Fruit fly (Drosophila melanogaster) whole organism, wandering third instar larva: Measurements from ENCODE around the gene Ykt6.
A peak's percentile ranks its signal among the peaks of the same experiment; 100 is the strongest.

ENCODE experiments used
- Abd-B ChIP-seq: fragments of >200 bp; optimal IDR thresholded peaks from 2 replicates; lab custom pipeline; 2017; ENCODE audit warnings: missing biosample characterization, missing genetic modification characterization
- CG32264 ChIP-seq: fragments of 200-800 bp; sonication (Bioruptor generic); optimal IDR thresholded peaks from 2 replicates; lab custom pipeline; 2016; ENCODE audit warnings: missing biosample characterization, missing genetic modification characterization
- CG9705 ChIP-seq: fragments of 200-800 bp; sonication (Bioruptor generic); optimal IDR thresholded peaks from 2 replicates; lab custom pipeline; 2018; ENCODE audit warnings: missing biosample characterization, mild to moderate bottlenecking, missing genetic modification characterization
- CrebA ChIP-seq: fragments of 200-800 bp; sonication (Bioruptor generic); optimal IDR thresholded peaks from 2 replicates; lab custom pipeline; 2016; ENCODE audit warnings: missing biosample characterization, mild to moderate bottlenecking, missing genetic modification characterization, borderline replicate concordance
- Dfd ChIP-seq: fragments of >200 bp; optimal IDR thresholded peaks from 2 replicates; lab custom pipeline; 2017; ENCODE audit warnings: missing biosample characterization, missing genetic modification characterization
- Dif ChIP-seq: fragments of 200-275, 200-300 bp; sonication (Bioruptor generic); optimal IDR thresholded peaks from 2 replicates; lab custom pipeline; 2018; ENCODE audit warnings: missing biosample characterization, missing genetic modification characterization; ENCODE audit not compliant: partially characterized antibody
- GATAd ChIP-seq: sonication (Bioruptor generic); optimal IDR thresholded peaks from 2 replicates; lab custom pipeline; 2016; ENCODE audit warnings: missing biosample characterization, missing genetic modification characterization
- HLH106 ChIP-seq: fragments of 200-800 bp; optimal IDR thresholded peaks from 3 replicates; lab custom pipeline; 2019; ENCODE audit warnings: missing biosample characterization, mild to moderate bottlenecking, missing genetic modification characterization, moderate library complexity
- Hnf4 ChIP-seq: fragments of 200-800 bp; sonication (Bioruptor generic); optimal IDR thresholded peaks from 2 replicates; lab custom pipeline; 2016; ENCODE audit warnings: missing biosample characterization, mild to moderate bottlenecking, missing genetic modification characterization
- Hr78 ChIP-seq: fragments of >200 bp; optimal IDR thresholded peaks from 2 replicates; lab custom pipeline; 2017; ENCODE audit warnings: missing biosample characterization, missing genetic modification characterization
- Hr83 ChIP-seq: fragments of 200-300 bp; sonication (Bioruptor generic); optimal IDR thresholded peaks from 2 replicates; lab custom pipeline; 2016; ENCODE audit warnings: missing biosample characterization, mild to moderate bottlenecking, missing genetic modification characterization, moderate library complexity; ENCODE audit not compliant: poor library complexity, severe bottlenecking
- Jra ChIP-seq: sonication (Bioruptor generic); optimal IDR thresholded peaks from 2 replicates; lab custom pipeline; 2016; ENCODE audit warnings: missing biosample characterization, missing genetic modification characterization
- Mio ChIP-seq: sonication (Bioruptor generic); optimal IDR thresholded peaks from 2 replicates; lab custom pipeline; 2016; ENCODE audit warnings: missing biosample characterization, missing genetic modification characterization
- Myc ChIP-seq: fragments of >200 bp; optimal IDR thresholded peaks from 2 replicates; lab custom pipeline; 2017
- N ChIP-seq: fragments of >200 bp; optimal IDR thresholded peaks from 2 replicates; lab custom pipeline; 2018; ENCODE audit warnings: missing biosample characterization, missing external identifiers, missing genetic modification characterization
- OdsH ChIP-seq: fragments of 200-800 bp; sonication (Bioruptor generic); optimal IDR thresholded peaks from 2 replicates; lab custom pipeline; 2016; ENCODE audit warnings: missing biosample characterization, mild to moderate bottlenecking, missing genetic modification characterization
- Rel ChIP-seq, 2 experiments: fragments of 200-800 bp; sonication (Bioruptor generic) in 1 of 2; optimal IDR thresholded peaks; 2 replicates in 1 of 2; 3 replicates in 1 of 2; lab custom pipeline; 2016 to 2019; ENCODE audit warnings: mild to moderate bottlenecking in 2 of 2, missing biosample characterization in 2 of 2, missing genetic modification characterization in 2 of 2, moderate library complexity in 1 of 2
- Sp1 ChIP-seq: fragments of 200-800 bp; sonication (Bioruptor generic); optimal IDR thresholded peaks from 3 replicates; lab custom pipeline; 2019; ENCODE audit warnings: missing biosample characterization, mild to moderate bottlenecking, missing genetic modification characterization, moderate library complexity
- Vsx2 ChIP-seq: fragments of 200-300, 225-300 bp; sonication (Bioruptor generic); optimal IDR thresholded peaks from 2 replicates; lab custom pipeline; 2018; ENCODE audit warnings: missing biosample characterization, missing genetic modification characterization; ENCODE audit not compliant: partially characterized antibody
- br ChIP-seq: fragments of 200-800 bp; sonication (Bioruptor generic); optimal IDR thresholded peaks from 2 replicates; lab custom pipeline; 2016; ENCODE audit warnings: missing biosample characterization, missing genetic modification characterization
- brk ChIP-seq: fragments of 200-800 bp; sonication (Bioruptor generic); optimal IDR thresholded peaks from 2 replicates; lab custom pipeline; 2016; ENCODE audit warnings: missing biosample characterization, mild to moderate bottlenecking, missing genetic modification characterization
- dl ChIP-seq, 2 experiments: fragments of 175-275, 200-275 bp in 1 of 2; fragments of 200-275 bp in 1 of 2; sonication (Bioruptor generic); optimal IDR thresholded peaks; lab custom pipeline; 2018; ENCODE audit warnings: mild to moderate bottlenecking in 2 of 2, missing biosample characterization in 2 of 2, missing genetic modification characterization in 2 of 2, moderate library complexity in 2 of 2; ENCODE audit not compliant: partially characterized antibody in 2 of 2, insufficient read depth in 1 of 2
- dmrt93B ChIP-seq: fragments of 200-800 bp; sonication (Bioruptor generic); optimal IDR thresholded peaks from 2 replicates; lab custom pipeline; 2018; ENCODE audit warnings: missing biosample characterization, mild to moderate bottlenecking, missing genetic modification characterization
- dsf ChIP-seq: sonication (Bioruptor generic); optimal IDR thresholded peaks from 2 replicates; lab custom pipeline; 2016; ENCODE audit warnings: missing biosample characterization, missing genetic modification characterization, borderline replicate concordance
- ey ChIP-seq: fragments of 200-800 bp; sonication (Bioruptor generic); optimal IDR thresholded peaks from 2 replicates; lab custom pipeline; 2016; ENCODE audit warnings: missing biosample characterization, missing genetic modification characterization
- foxo ChIP-seq, 2 experiments: fragments of 200-800 bp; sonication (Bioruptor generic); optimal IDR thresholded peaks; 2 replicates in 1 of 2; 3 replicates in 1 of 2; lab custom pipeline; 2016 to 2017; ENCODE audit warnings: missing biosample characterization in 2 of 2, missing genetic modification characterization in 2 of 2
- fru ChIP-seq: fragments of 200-800 bp; sonication (Bioruptor generic); optimal IDR thresholded peaks from 3 replicates; lab custom pipeline; 2016; ENCODE audit warnings: missing biosample characterization, mild to moderate bottlenecking, missing genetic modification characterization
- h ChIP-seq: fragments of 200-800 bp; sonication (Bioruptor generic); optimal IDR thresholded peaks from 3 replicates; lab custom pipeline; 2016; ENCODE audit warnings: missing biosample characterization, mild to moderate bottlenecking, missing genetic modification characterization
- jim ChIP-seq: fragments of 175-275, 200-325 bp; sonication (Bioruptor generic); optimal IDR thresholded peaks from 2 replicates; lab custom pipeline; 2016; ENCODE audit warnings: missing biosample characterization, mild to moderate bottlenecking, missing genetic modification characterization
- lola ChIP-seq: fragments of >200 bp; optimal IDR thresholded peaks from 2 replicates; lab custom pipeline; 2017; ENCODE audit warnings: missing biosample characterization, missing genetic modification characterization
- pan ChIP-seq: fragments of >200 bp; optimal IDR thresholded peaks from 2 replicates; lab custom pipeline; 2017
- psq ChIP-seq: fragments of 200-800 bp; sonication (Bioruptor generic); optimal IDR thresholded peaks from 3 replicates; lab custom pipeline; 2017; ENCODE audit warnings: missing biosample characterization, mild to moderate bottlenecking, missing genetic modification characterization, moderate library complexity
- rgr ChIP-seq: fragments of 200-800 bp; sonication (Bioruptor generic); optimal IDR thresholded peaks from 3 replicates; lab custom pipeline; 2016; ENCODE audit warnings: missing biosample characterization, mild to moderate bottlenecking, missing genetic modification characterization
- sage ChIP-seq: fragments of 200-800 bp; sonication (Bioruptor generic); optimal IDR thresholded peaks from 2 replicates; lab custom pipeline; 2016; ENCODE audit warnings: missing biosample characterization, mild to moderate bottlenecking, missing genetic modification characterization
- sv ChIP-seq: fragments of 200-800 bp; sonication (Bioruptor generic); optimal IDR thresholded peaks from 3 replicates; lab custom pipeline; 2016; ENCODE audit warnings: missing biosample characterization, missing genetic modification characterization
- tai ChIP-seq: sonication (Bioruptor generic); optimal IDR thresholded peaks from 2 replicates; lab custom pipeline; 2016; ENCODE audit warnings: missing biosample characterization, missing genetic modification characterization
- usp ChIP-seq: fragments of >200 bp; optimal IDR thresholded peaks from 2 replicates; lab custom pipeline; 2017; ENCODE audit warnings: missing biosample characterization, missing genetic modification characterization
- woc ChIP-seq: sonication (Bioruptor generic); optimal IDR thresholded peaks from 2 replicates; lab custom pipeline; 2016; ENCODE audit warnings: missing biosample characterization, mild to moderate bottlenecking, missing genetic modification characterization

Ykt6 gene

DNA sequence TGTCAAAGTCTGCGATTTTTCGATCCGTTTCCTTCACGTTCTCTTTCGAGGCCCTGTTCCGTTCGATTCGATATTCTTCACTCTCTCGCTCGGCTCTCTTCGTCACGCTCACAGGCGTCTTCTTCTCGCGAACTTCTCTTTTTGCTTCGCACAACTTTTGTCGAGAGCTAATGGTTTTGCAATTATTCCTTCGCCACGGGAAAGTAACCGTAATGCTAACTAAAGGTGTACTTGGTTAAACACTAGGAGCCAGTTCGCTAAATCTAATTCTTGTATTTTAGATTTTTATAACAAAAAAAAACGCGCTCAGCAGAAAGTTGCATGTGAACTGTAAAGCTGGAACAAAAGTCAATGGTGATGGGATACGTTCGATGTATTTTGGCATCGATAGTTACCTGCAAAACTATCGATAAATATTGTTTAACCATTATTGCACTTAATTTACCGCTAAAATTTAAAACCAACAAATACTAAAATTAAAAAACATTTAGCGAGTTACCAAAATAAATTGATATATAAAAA is 10.9 kb downstream of the Ykt6 start, which contains the start of gene mahe (continued):
- peak; percentile 7 for TF ChIP-seq Mio (GFP tag; lab: Kevin White, UChicago)

DNA sequence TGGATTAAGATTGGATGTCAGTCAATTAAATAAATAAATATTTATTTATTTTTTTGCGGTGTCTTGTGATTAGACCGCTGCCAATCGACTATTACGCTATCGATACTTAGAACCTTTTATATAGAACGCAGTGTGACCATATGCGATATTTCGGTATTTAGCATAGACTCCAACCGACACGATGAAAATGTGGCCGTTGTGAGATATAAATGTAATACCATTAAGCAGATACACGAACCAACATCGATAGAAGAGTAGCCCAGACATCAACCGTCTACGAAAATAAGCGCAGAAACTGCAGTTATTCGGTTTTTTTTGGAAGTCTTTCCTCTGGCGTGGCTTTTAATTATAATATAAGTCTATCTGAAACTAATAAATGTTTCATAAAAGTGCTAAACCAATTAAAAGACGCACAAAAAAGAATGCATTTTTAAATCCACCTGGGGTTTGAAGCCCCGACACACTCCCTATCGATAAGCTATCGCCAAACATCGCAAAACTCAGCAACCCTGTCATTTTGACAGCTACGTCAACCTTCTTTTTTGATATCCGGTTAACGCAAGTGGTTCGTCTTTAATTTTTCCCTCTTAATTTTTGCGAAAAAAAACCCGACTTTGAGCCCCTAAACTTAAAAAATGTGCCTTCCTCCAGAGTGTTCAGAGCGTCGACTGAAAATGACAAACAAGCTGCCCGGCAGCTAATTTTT is 13.2 kb downstream of the Ykt6 start, which contains the start of the genes Dhdds and RpS14a:
Gene Dhdds, minus strand, starts transcription at position 142 of the 706 bp plus-strand sequence.
Gene RpS14a, plus strand, starts transcription at position 533 of the 706 bp plus-strand sequence.
- no peak for TF ChIP-seq dsf (GFP tag; lab: Kevin White, UChicago)
- no peak for TF ChIP-seq jim (GFP tag; lab: Kevin White, UChicago)
- TF ChIP-seq pan, result no peak
- TF ChIP-seq Vsx2 (GFP tag; lab: Kevin White, UChicago), result no peak
- no peak for TF ChIP-seq dl (GFP tag; optimal IDR thresholded peaks at IDR 0.05; lab: Kevin White, UChicago; ENCODE audit: insufficient read depth in 1 of 2, partially characterized antibody in 2 of 2)
- TF ChIP-seq usp (GFP tag; lab: Kevin White, UChicago), result no peak
- peak; percentile 46 for TF ChIP-seq h (GFP tag; lab: Kevin White, UChicago)
- peak; percentile 10 for TF ChIP-seq Hnf4 (GFP tag; lab: Kevin White, UChicago)
- no peak for TF ChIP-seq Mio (GFP tag; lab: Kevin White, UChicago)
- peak; percentile 66 for TF ChIP-seq Sp1 (GFP tag; lab: Kevin White, UChicago)
- TF ChIP-seq br (GFP tag; lab: Kevin White, UChicago), result peak; percentile 48
- no peak for TF ChIP-seq Abd-B
- no peak for TF ChIP-seq lola (GFP tag; lab: Kevin White, UChicago)
- no peak for TF ChIP-seq CG32264
- peak; percentile 42 for TF ChIP-seq fru (GFP tag; lab: Kevin White, UChicago)
- TF ChIP-seq sv, result peak; percentile 39
- TF ChIP-seq GATAd (GFP tag; lab: Kevin White, UChicago), result no peak
- TF ChIP-seq CrebA (GFP tag; lab: Kevin White, UChicago), result no peak
- no peak for TF ChIP-seq Rel (GFP tag; optimal IDR thresholded peaks at IDR 0.05; lab: Kevin White, UChicago)
- TF ChIP-seq Rel (tag; optimal IDR thresholded peaks at IDR 0.05; lab: Kevin White, UChicago), result peak; percentile 0
- peak; percentile 37 for TF ChIP-seq psq (GFP tag; lab: Kevin White, UChicago)
- peak; percentile 39 for TF ChIP-seq OdsH
- TF ChIP-seq dmrt93B (GFP tag; lab: Kevin White, UChicago), result peak; percentile 81
- TF ChIP-seq CG9705, result peak; percentile 50
- TF ChIP-seq HLH106 (tag; lab: Kevin White, UChicago), result peak; percentile 38
- TF ChIP-seq rgr (GFP tag; lab: Kevin White, UChicago), result peak; percentile 69
- TF ChIP-seq foxo (GFP tag; optimal IDR thresholded peaks at IDR 0.05; lab: Kevin White, UChicago), result peak in 1 of 2 experiments; percentile 34
- TF ChIP-seq Jra (GFP tag; lab: Kevin White, UChicago), result no peak
- peak; percentile 65 for TF ChIP-seq brk (GFP tag; lab: Kevin White, UChicago)
- no peak for TF ChIP-seq Hr78 (GFP tag; lab: Kevin White, UChicago)
- no peak for TF ChIP-seq ey (GFP tag; lab: Kevin White, UChicago)
- peak; percentile 12 for TF ChIP-seq sage (GFP tag; lab: Kevin White, UChicago)
- no peak for TF ChIP-seq Dfd (GFP tag; lab: Kevin White, UChicago)
- TF ChIP-seq N (GFP tag; lab: Kevin White, UChicago), result no peak
- TF ChIP-seq woc (GFP tag; lab: Kevin White, UChicago), result peak; percentile 4
- TF ChIP-seq tai (GFP tag; lab: Kevin White, UChicago), result no peak
- no peak for TF ChIP-seq Dif (GFP tag; lab: Kevin White, UChicago)
- peak; percentile 60 for TF ChIP-seq Myc
- TF ChIP-seq Hr83, result peak; percentile 44
